Fruit fly (Drosophila melanogaster): Measurements from ENCODE around the gene CG7457.

The CG7457 gene

dm6 chr3L:7726285-7726684, at the start of gene CG7457:
CG7457 (minus strand) TSS chr3L:7726473.
- TF ChIP-seq CG8478 (optimal IDR thresholded peaks at IDR 0.05): no peak
- TF ChIP-seq usp (GFP tag; optimal IDR thresholded peaks at IDR 0.05): no peak
- TF ChIP-seq psq (optimal IDR thresholded peaks at IDR 0.05): no peak
- TF ChIP-seq pan (optimal IDR thresholded peaks at IDR 0.05): no peak
- TF ChIP-seq Dll (optimal IDR thresholded peaks at IDR 0.05): no peak
- TF ChIP-seq EcR (GFP tag; optimal IDR thresholded peaks at IDR 0.05): no peak

dm6 chr3L:7775365-7775905, 49.2 kb upstream of the CG7457 start, which contains the start of gene Clk:
Clk (minus strand) TSS chr3L:7775603.
- TF ChIP-seq EcR (GFP tag; optimal IDR thresholded peaks at IDR 0.05) (no peak), CG8478 (optimal IDR thresholded peaks at IDR 0.05) (no peak), psq (optimal IDR thresholded peaks at IDR 0.05) (no peak), Dll (optimal IDR thresholded peaks at IDR 0.05) (no peak), usp (GFP tag; optimal IDR thresholded peaks at IDR 0.05) (no peak), pan (optimal IDR thresholded peaks at IDR 0.05) (no peak)

DNA sequence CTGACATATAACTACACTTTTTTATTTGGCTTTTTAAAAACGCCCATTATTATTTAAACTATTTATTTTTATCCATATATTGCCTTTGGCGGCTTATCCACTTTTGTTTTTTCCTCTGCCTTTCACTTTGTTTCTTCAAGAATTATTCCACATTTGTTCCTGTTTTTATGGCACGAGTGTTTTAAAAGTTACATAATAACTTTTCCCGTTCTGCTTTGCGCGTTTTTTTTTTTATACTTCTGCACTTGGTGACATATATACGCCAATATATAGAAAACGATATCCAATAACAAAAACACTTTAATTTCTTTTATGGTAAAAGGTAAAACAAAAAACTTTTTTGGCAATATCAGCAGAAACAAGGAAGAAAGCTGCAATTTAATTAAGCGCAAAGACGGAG, 48.4 kb upstream of the CG7457 start:
- no peak for TF ChIP-seq pan (optimal IDR thresholded peaks at IDR 0.05)
- TF ChIP-seq Dll (optimal IDR thresholded peaks at IDR 0.05): no peak
- no peak for TF ChIP-seq usp (GFP tag; optimal IDR thresholded peaks at IDR 0.05)
- TF ChIP-seq psq (optimal IDR thresholded peaks at IDR 0.05): no peak
- TF ChIP-seq CG8478 (optimal IDR thresholded peaks at IDR 0.05): no peak
- TF ChIP-seq EcR (GFP tag; optimal IDR thresholded peaks at IDR 0.05): no peak

DNA sequence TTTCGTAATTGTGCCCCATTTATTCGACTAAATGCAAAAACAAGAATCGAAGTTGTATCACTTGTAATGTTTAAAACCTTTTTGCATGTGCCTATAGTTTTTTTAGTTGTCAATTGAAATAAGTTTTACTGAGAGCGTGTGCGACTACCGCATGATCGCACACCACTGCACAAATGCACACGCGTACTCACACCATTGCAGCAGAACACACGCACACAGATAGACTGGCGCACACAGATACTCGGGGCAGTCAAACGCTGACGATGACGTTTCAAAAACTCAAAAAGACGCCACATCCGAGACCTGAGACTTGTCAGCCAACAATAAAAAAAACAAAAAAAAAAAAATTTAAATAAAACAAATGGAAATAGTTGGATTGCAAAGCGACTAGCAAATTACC, 47.3 kb upstream of the CG7457 start:
- no peak for TF ChIP-seq pan (optimal IDR thresholded peaks at IDR 0.05)
- TF ChIP-seq CG8478 (optimal IDR thresholded peaks at IDR 0.05): no peak
- no peak for TF ChIP-seq usp (GFP tag; optimal IDR thresholded peaks at IDR 0.05)
- TF ChIP-seq EcR (GFP tag; optimal IDR thresholded peaks at IDR 0.05): no peak
- no peak for TF ChIP-seq Dll (optimal IDR thresholded peaks at IDR 0.05)
- no peak for TF ChIP-seq psq (optimal IDR thresholded peaks at IDR 0.05)

dm6 chr3L:7772160-7772798, 46.0 kb upstream of the CG7457 start:
- TF ChIP-seq Dll (optimal IDR thresholded peaks at IDR 0.05): no peak
- peak in 1 of 2 experiments; percentile 7 for TF ChIP-seq EcR (GFP tag; optimal IDR thresholded peaks at IDR 0.05)

- TF ChIP-seq EcR (GFP tag; optimal IDR thresholded peaks at IDR 0.05): no peak
- no peak for TF ChIP-seq Dll (optimal IDR thresholded peaks at IDR 0.05)
- TF ChIP-seq pan (optimal IDR thresholded peaks at IDR 0.05): no peak
- no peak for TF ChIP-seq usp (GFP tag; optimal IDR thresholded peaks at IDR 0.05)
- TF ChIP-seq CG8478 (optimal IDR thresholded peaks at IDR 0.05): no peak
- TF ChIP-seq psq (optimal IDR thresholded peaks at IDR 0.05): no peak
These were observed 42.0 kb upstream of the CG7457 start, which contains the start of gene CG32371 for dm6 chr3L:7768252-7768651. CG32371 (minus strand) TSS chr3L:7768352.

- TF ChIP-seq EcR (GFP tag; optimal IDR thresholded peaks at IDR 0.05) (no peak), Dll (optimal IDR thresholded peaks at IDR 0.05) (no peak)
These were observed 33.8 kb upstream of the CG7457 start, which contains the start of gene Hn for dm6 chr3L:7759835-7760780. Hn (plus strand) TSS chr3L:7760453.

DNA sequence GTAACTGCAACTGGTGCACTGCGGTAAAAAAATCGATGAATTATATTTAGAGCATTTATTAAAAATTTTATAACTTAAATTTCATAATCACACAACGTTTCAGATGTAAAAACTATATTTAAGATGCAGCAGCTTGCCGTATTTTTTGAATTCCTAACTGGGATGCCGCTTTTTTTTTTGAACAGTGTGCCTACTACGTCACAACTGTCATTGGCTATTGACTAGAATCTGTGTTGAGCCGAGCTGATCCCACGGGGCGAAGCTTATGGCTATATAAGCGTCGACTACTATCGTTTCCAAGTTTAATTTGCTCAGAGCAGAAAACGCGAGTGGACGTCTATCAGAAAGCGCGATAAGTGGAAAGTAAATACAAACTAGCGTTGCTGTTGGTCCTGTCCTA, 27.8 kb upstream of the CG7457 start, which contains the start of gene CG7409:
Gene CG7409, plus strand, starts transcription at position 301 of the 400 bp plus-strand sequence.
- no peak for TF ChIP-seq Dll (optimal IDR thresholded peaks at IDR 0.05)
- TF ChIP-seq pan (optimal IDR thresholded peaks at IDR 0.05): no peak
- TF ChIP-seq EcR (GFP tag; optimal IDR thresholded peaks at IDR 0.05): no peak
- no peak for TF ChIP-seq psq (optimal IDR thresholded peaks at IDR 0.05)
- TF ChIP-seq usp (GFP tag; optimal IDR thresholded peaks at IDR 0.05): no peak

- TF ChIP-seq Dll (optimal IDR thresholded peaks at IDR 0.05) (no peak), pan (optimal IDR thresholded peaks at IDR 0.05) (no peak), CG8478 (optimal IDR thresholded peaks at IDR 0.05) (no peak), psq (optimal IDR thresholded peaks at IDR 0.05) (no peak), EcR (GFP tag; optimal IDR thresholded peaks at IDR 0.05) (no peak), usp (GFP tag; optimal IDR thresholded peaks at IDR 0.05) (no peak)
These were observed 20.8 kb upstream of the CG7457 start, which contains the start of gene CG13685 for dm6 chr3L:7747044-7747443. CG13685 (plus strand) TSS chr3L:7747344.

- TF ChIP-seq Dll (optimal IDR thresholded peaks at IDR 0.05) (no peak), EcR (GFP tag; optimal IDR thresholded peaks at IDR 0.05) (no peak), psq (optimal IDR thresholded peaks at IDR 0.05) (no peak), usp (GFP tag; optimal IDR thresholded peaks at IDR 0.05) (no peak), pan (optimal IDR thresholded peaks at IDR 0.05) (no peak), CG8478 (optimal IDR thresholded peaks at IDR 0.05) (no peak)
These were observed 17.5 kb upstream of the CG7457 start for dm6 chr3L:7743741-7744140.

- TF ChIP-seq psq (optimal IDR thresholded peaks at IDR 0.05): no peak
- TF ChIP-seq CG8478 (optimal IDR thresholded peaks at IDR 0.05): no peak
- no peak for TF ChIP-seq EcR (GFP tag; optimal IDR thresholded peaks at IDR 0.05)
- no peak for TF ChIP-seq usp (GFP tag; optimal IDR thresholded peaks at IDR 0.05)
- TF ChIP-seq Dll (optimal IDR thresholded peaks at IDR 0.05): no peak
- TF ChIP-seq pan (optimal IDR thresholded peaks at IDR 0.05): no peak
These were observed 16.7 kb upstream of the CG7457 start, which contains the start of gene Snmp2 for dm6 chr3L:7742941-7743340. Snmp2 (minus strand) TSS chr3L:7743041.

DNA sequence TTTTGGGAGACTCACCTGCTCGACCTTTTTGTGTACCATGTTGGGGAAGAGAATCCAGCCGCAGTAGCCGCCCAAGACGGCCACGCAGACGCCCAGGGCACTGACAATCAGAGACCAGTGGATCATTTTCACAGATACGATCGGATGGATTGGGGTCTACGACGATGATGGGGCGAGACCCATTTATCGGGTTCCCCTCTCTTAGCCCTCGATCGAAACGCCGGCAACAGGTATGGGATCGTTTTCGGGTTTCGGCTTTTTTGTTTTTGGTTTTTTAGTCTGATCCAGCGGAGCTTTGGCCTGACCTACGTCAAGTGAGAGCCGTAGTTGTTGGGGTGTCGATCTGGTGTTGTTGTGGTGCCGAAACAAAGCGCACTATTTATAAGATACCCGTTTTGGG, 15.7 kb upstream of the CG7457 start:
- TF ChIP-seq EcR (GFP tag; optimal IDR thresholded peaks at IDR 0.05) (no peak), psq (optimal IDR thresholded peaks at IDR 0.05) (no peak), CG8478 (optimal IDR thresholded peaks at IDR 0.05) (no peak), usp (GFP tag; optimal IDR thresholded peaks at IDR 0.05) (no peak), pan (optimal IDR thresholded peaks at IDR 0.05) (no peak), Dll (optimal IDR thresholded peaks at IDR 0.05) (no peak)
